Fruit fly (Drosophila melanogaster): ENCODE results near the gene CG8353.

CG8353 gene

DNA sequence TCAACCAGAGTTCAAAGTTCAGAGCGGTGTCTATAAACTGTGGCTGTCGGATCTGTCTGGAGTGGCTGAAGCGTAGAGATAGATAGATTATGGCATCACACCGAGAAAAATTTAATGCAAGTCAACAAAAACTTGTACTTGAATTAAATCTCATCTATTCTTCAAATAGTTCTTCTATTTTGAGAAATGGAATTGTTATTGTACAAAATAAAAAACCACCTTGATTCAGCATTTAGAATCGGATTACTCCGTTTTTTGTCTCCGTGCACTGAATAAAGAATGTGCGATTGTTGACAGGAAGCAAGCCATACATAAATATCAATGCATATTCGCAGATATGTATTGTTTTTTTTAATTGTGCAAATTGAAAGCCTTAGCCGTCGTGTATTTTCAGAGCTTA is 15.8 kb downstream of the CG8353 start (continued):
- no peak for TF ChIP-seq unc-4 (GFP tag; IDR thresholded peaks at IDR 0.05; ENCODE audit: partially characterized antibody)
- TF ChIP-seq CG12219 (GFP tag; optimal IDR thresholded peaks at IDR 0.05): no peak
- no peak for TF ChIP-seq Hr3 (GFP tag; optimal IDR thresholded peaks at IDR 0.05)
- TF ChIP-seq CG10209 (GFP tag; optimal IDR thresholded peaks at IDR 0.05): peak; percentile 0
- TF ChIP-seq HmgZ (tag; optimal IDR thresholded peaks at IDR 0.05): no peak
- no peak for TF ChIP-seq B-H2 (GFP tag; optimal IDR thresholded peaks at IDR 0.05)
- TF ChIP-seq CG2202 (tag; optimal IDR thresholded peaks at IDR 0.05): no peak
- TF ChIP-seq ap (GFP tag; IDR thresholded peaks at IDR 0.05): no peak
- no peak for TF ChIP-seq CG14667 (GFP tag; IDR thresholded peaks at IDR 0.05)
- TF ChIP-seq luna (GFP tag; optimal IDR thresholded peaks at IDR 0.05): no peak
- no peak for TF ChIP-seq Antp (GFP tag; optimal IDR thresholded peaks at IDR 0.05)
- TF ChIP-seq CG33213 (GFP tag; optimal IDR thresholded peaks at IDR 0.05): no peak
- TF ChIP-seq CG18476 (GFP tag; optimal IDR thresholded peaks at IDR 0.05): no peak
- TF ChIP-seq ewg (GFP tag; optimal IDR thresholded peaks at IDR 0.05): no peak
- no peak for TF ChIP-seq GATAe (GFP tag; conservative IDR thresholded peaks at IDR 0.05)
- TF ChIP-seq CG30403 (GFP tag; optimal IDR thresholded peaks at IDR 0.05): peak; percentile 11
- no peak for TF ChIP-seq CG3065 (GFP tag; optimal IDR thresholded peaks at IDR 0.05)
- peak; percentile 25; the same call in 1 of the 2 replicates for TF ChIP-seq sisA (GFP tag; IDR thresholded peaks at IDR 0.05)
- TF ChIP-seq sna (GFP tag; IDR thresholded peaks at IDR 0.05; ENCODE audit: partially characterized antibody): no peak
- no peak for TF ChIP-seq gro (GFP tag; optimal IDR thresholded peaks at IDR 0.05)
- TF ChIP-seq Max (GFP tag; optimal IDR thresholded peaks at IDR 0.05): no peak
- no peak for TF ChIP-seq CG1832 (GFP tag; optimal IDR thresholded peaks at IDR 0.05)
- TF ChIP-seq Ets65A (GFP tag): peak; percentile 83
- no peak for TF ChIP-seq Opbp (GFP tag; IDR thresholded peaks at IDR 0.05; ENCODE audit: partially characterized antibody)
- TF ChIP-seq CG7271 (tag; optimal IDR thresholded peaks at IDR 0.05): no peak
- TF ChIP-seq Doc3 (GFP tag; IDR thresholded peaks at IDR 0.05; ENCODE audit: partially characterized antibody): no peak
- no peak for TF ChIP-seq CG8281 (tag; optimal IDR thresholded peaks at IDR 0.05)
- TF ChIP-seq crol (GFP tag; IDR thresholded peaks at IDR 0.05): no peak
- TF ChIP-seq Drgx (GFP tag; IDR thresholded peaks at IDR 0.05): peak; percentile 77
- TF ChIP-seq CG3838 (GFP tag; optimal IDR thresholded peaks at IDR 0.05): no peak
- TF ChIP-seq Nf-YA (GFP tag; IDR thresholded peaks at IDR 0.05): no peak
- TF ChIP-seq salm (tag; optimal IDR thresholded peaks at IDR 0.05): no peak
- TF ChIP-seq zf30C (GFP tag; optimal IDR thresholded peaks at IDR 0.05): no peak
- no peak for TF ChIP-seq nerfin-2 (GFP tag; IDR thresholded peaks at IDR 0.05; ENCODE audit: partially characterized antibody)
- no peak for TF ChIP-seq sqz (GFP tag; optimal IDR thresholded peaks at IDR 0.05)
- no peak for TF ChIP-seq CG17385 (GFP tag; optimal IDR thresholded peaks at IDR 0.05)
- no peak for TF ChIP-seq bab2 (GFP tag; optimal IDR thresholded peaks at IDR 0.05)
- TF ChIP-seq eve (GFP tag; optimal IDR thresholded peaks at IDR 0.05): no peak
- TF ChIP-seq Sry-β (GFP tag; optimal IDR thresholded peaks at IDR 0.05): no peak
- TF ChIP-seq chif (GFP tag; optimal IDR thresholded peaks at IDR 0.05): peak in 1 of 2 experiments; percentile 24
- TF ChIP-seq CG34376 (GFP tag; optimal IDR thresholded peaks at IDR 0.05): no peak
- TF ChIP-seq CG3726 (GFP tag; IDR thresholded peaks at IDR 0.05): 0 out of 3 replicates have a peak, but pooled peaks have one; percentile 54
- TF ChIP-seq CG18764 (GFP tag; optimal IDR thresholded peaks at IDR 0.05): no peak
- TF ChIP-seq bowl (GFP tag; IDR thresholded peaks at IDR 0.05): no peak
- no peak for TF ChIP-seq fd3F (GFP tag; optimal IDR thresholded peaks at IDR 0.05)
- TF ChIP-seq tna (GFP tag; IDR thresholded peaks at IDR 0.05; ENCODE audit: partially characterized antibody): no peak
- TF ChIP-seq Doc2 (GFP tag; IDR thresholded peaks at IDR 0.05): no peak
- TF ChIP-seq dpn (GFP tag; optimal IDR thresholded peaks at IDR 0.05): no peak
- TF ChIP-seq disco-r (GFP tag; optimal IDR thresholded peaks at IDR 0.05): no peak
- no peak for TF ChIP-seq dimm (GFP tag; IDR thresholded peaks at IDR 0.05)
- no peak for TF ChIP-seq CG10565 (GFP tag; optimal IDR thresholded peaks at IDR 0.05)
- TF ChIP-seq odd (GFP tag; optimal IDR thresholded peaks at IDR 0.05): no peak

Measured in whole organism, embryonic.